Worm (Caenorhabditis elegans) whole organism, L4/young adult: ENCODE results near the gene sth-1.

ENCODE experiments used
- W03F9.2 ChIP-seq: fragments of 150-350 bp; optimal IDR thresholded peaks from 2 replicates; lab custom pipeline; 2014; ENCODE audit warnings: missing biosample characterization, missing genetic modification characterization
- him-1 ChIP-seq: sonication (generic microtip); optimal IDR thresholded peaks from 2 replicates; lab custom pipeline; 2016; ENCODE audit warnings: missing genotype, missing genetic modification reagents, missing genetic modification characterization, missing compliant biosample characterization

DNA sequence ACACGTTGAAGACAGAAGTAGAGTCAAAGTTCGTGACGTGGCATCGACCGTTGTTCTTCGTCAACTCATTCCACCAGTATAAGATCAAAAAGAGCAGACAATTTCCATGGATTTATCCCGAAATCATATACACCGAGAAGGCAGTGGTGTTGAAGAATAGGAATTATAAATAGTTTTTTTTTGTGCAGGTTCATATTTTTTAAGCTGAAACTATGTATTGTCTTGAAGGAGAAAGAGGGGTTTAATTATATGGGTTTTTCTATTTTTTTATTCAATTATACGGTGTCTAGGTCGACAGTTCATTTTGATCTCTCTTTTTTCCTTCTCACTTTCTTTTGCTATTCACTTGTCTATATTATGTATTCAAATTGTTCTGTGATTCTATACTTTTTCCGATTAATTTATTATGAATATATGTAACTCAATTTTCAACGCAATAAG, 12.8 kb upstream of the sth-1 start:
- no peak for TF ChIP-seq him-1 (tag; lab: Kevin White, UChicago)
- TF ChIP-seq W03F9.2 (tag; lab: Kevin White, UChicago) = no peak
